Worm (Caenorhabditis elegans) whole organism, mixed stage, embryonic: ENCODE data around the gene rpap-3.

Experiments
- ceh-43 ChIP-seq: fragments of 200-800 bp; sonication (Bioruptor generic); optimal IDR thresholded peaks from 2 replicates; lab custom pipeline; 2018; ENCODE audit warnings: mild to moderate bottlenecking, missing genetic modification characterization, moderate library complexity, missing compliant biosample characterization
- ceh-83 ChIP-seq: fragments of 200-800 bp; sonication (Bioruptor generic); optimal IDR thresholded peaks from 2 replicates; lab custom pipeline; 2018; ENCODE audit warnings: mild to moderate bottlenecking, missing genetic modification characterization, missing compliant biosample characterization
- ces-1 ChIP-seq: fragments of 150-350 bp; optimal IDR thresholded peaks from 2 replicates; lab custom pipeline; 2014; ENCODE audit warnings: missing biosample characterization, missing genetic modification reagents, missing genetic modification characterization
- cnd-1 ChIP-seq: fragments of 200-800 bp; sonication (Bioruptor generic); optimal IDR thresholded peaks from 2 replicates; lab custom pipeline; 2018; ENCODE audit warnings: mild to moderate bottlenecking, missing genetic modification characterization, missing compliant biosample characterization
- flh-1 ChIP-seq: fragments of 200-800 bp; sonication (Bioruptor generic); optimal IDR thresholded peaks from 2 replicates; lab custom pipeline; 2018; ENCODE audit warnings: mild to moderate bottlenecking, missing genetic modification characterization, moderate library complexity, missing compliant biosample characterization
- hlh-1 ChIP-seq: fragments of 150-350 bp; optimal IDR thresholded peaks from 2 replicates; lab custom pipeline; 2014; ENCODE audit warnings: missing biosample characterization, missing genetic modification reagents, missing genetic modification characterization
- lsy-2 ChIP-seq: fragments of 150-350 bp; optimal IDR thresholded peaks from 2 replicates; lab custom pipeline; 2014; ENCODE audit warnings: missing biosample characterization, missing genetic modification characterization
- zip-8 ChIP-seq: fragments of 150-350 bp; optimal IDR thresholded peaks from 2 replicates; lab custom pipeline; 2014; ENCODE audit warnings: missing biosample characterization, missing genetic modification characterization

The rpap-3 gene

DNA sequence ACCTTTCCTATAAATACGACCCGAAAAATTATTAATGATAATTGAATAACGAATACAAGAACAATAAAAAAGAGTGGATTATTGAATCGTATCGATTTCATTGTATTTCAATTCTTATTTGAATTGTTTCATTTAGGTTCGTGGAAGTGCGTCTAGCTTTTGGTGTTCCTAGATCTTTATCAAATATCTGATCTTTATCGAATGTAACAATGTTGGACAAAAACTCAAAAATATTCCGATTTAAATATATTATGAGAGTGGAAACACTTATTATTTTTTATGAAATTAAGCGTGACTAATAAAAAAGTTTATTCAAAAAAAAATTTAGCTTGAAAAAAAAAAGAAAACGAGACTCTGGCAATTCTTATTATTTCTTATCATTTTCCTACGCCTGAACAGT lies 46.8 kb downstream of the rpap-3 start, which contains the start of the genes C50F7.9 and C50F7.3:
Gene C50F7.9 (minus strand): TSS at position 101 of the 400 bp plus-strand sequence.
Gene C50F7.3 (plus strand): TSS at position 370 of the 400 bp plus-strand sequence.
- TF ChIP-seq hlh-1 (tag; lab: Kevin White, UChicago) (no peak), zip-8 (tag; lab: Kevin White, UChicago) (no peak)

ce11 chrIV:7728402-7728963 lies 50.3 kb downstream of the rpap-3 start, which contains the start of gene sucg-1:
Gene sucg-1, plus strand, starts transcription at chrIV:7728913.
- no peak for TF ChIP-seq lsy-2 (tag; lab: Kevin White, UChicago)
- TF ChIP-seq flh-1 (GFP tag; lab: Kevin White, UChicago) = no peak
- TF ChIP-seq ceh-43 (GFP tag; lab: Kevin White, UChicago) = no peak
- TF ChIP-seq ceh-83 (GFP tag; lab: Kevin White, UChicago) = no peak
- no peak for TF ChIP-seq cnd-1
- TF ChIP-seq ces-1 (GFP tag; lab: Kevin White, UChicago) = peak; percentile 2
